Worm (Caenorhabditis elegans): ENCODE data around the gene C35D10.1.
A peak's percentile ranks its signal among the peaks of the same experiment; 100 is the strongest.

Gene C35D10.1

ce11 chrIII:4900260-4900659, 20.7 kb downstream of the C35D10.1 start, which contains the start of gene tag-340:
Gene tag-340, plus strand, starts transcription at chrIII:4900508.
- TF ChIP-seq efl-1 (optimal IDR thresholded peaks at IDR 0.05): no peak
- TF ChIP-seq efl-1 (GFP tag; optimal IDR thresholded peaks at IDR 0.05 in 1 of 2): peak in 1 of 2 experiments; percentile 20
- TF ChIP-seq nhr-90 (tag; optimal IDR thresholded peaks at IDR 0.05; ENCODE audit: poor library complexity): no peak
- TF ChIP-seq hlh-4 (tag; optimal IDR thresholded peaks at IDR 0.05): no peak

DNA sequence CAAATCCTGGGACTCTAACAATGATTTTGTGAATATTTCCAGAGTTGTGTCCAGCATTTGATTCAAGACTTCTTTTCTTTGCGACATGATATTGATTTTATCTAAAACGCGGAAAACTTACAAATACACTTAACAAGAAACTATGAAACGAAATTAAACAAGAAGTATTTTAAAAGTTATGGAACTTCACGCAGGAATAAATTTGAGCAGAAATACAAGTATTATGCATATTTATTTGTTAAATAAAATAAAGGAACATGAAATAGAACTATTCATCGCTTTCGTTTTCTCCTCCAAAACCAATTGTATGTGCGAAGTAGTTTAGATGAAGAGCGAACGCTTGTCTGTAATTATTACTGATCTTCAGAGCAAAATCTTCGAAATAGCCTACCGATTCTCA, 24.2 kb downstream of the C35D10.1 start, which contains the start of gene kbp-2:
Gene kbp-2 (minus strand): TSS at position 101 of the 400 bp plus-strand sequence.
- TF ChIP-seq unc-62 (GFP tag; optimal IDR thresholded peaks at IDR 0.05) (no peak), nhr-237 (tag; optimal IDR thresholded peaks at IDR 0.05) (no peak), unc-30 (tag; optimal IDR thresholded peaks at IDR 0.05) (no peak), nhr-47 (tag; optimal IDR thresholded peaks at IDR 0.05) (no peak), ceh-88 (GFP tag; IDR thresholded peaks at IDR 0.05) (no peak), aly-2 (tag; optimal IDR thresholded peaks at IDR 0.05) (no peak), sptf-1 (tag; optimal IDR thresholded peaks at IDR 0.05) (no peak), lin-13 (GFP tag; optimal IDR thresholded peaks at IDR 0.05) (no peak), lsy-2 (tag; optimal IDR thresholded peaks at IDR 0.05) (no peak)

- TF ChIP-seq sox-4 (tag; optimal IDR thresholded peaks at IDR 0.05) (peak; percentile 46), isw-1 (GFP tag; IDR thresholded peaks at IDR 0.05) (peak; percentile 37), C04F5.9 (tag; optimal IDR thresholded peaks at IDR 0.05) (peak; percentile 59), nhr-84 (tag; optimal IDR thresholded peaks at IDR 0.05) (no peak), ets-5 (GFP tag; IDR thresholded peaks at IDR 0.05) (no peak), pag-3 (tag; optimal IDR thresholded peaks at IDR 0.05; ENCODE audit: borderline replicate concordance, insufficient read depth) (peak; percentile 73), tlp-1 (tag; optimal IDR thresholded peaks at IDR 0.05) (no peak), hlh-17 (GFP tag; optimal IDR thresholded peaks at IDR 0.05; ENCODE audit: borderline replicate concordance) (no peak), nhr-19 (GFP tag; conservative IDR thresholded peaks at IDR 0.05) (no peak), nhr-20 (tag; optimal IDR thresholded peaks at IDR 0.05) (peak; percentile 46), swsn-7 (tag; optimal IDR thresholded peaks at IDR 0.05) (peak; percentile 19), snpc-4 (tag; optimal IDR thresholded peaks at IDR 0.05) (peak; percentile 16), nhr-90 (tag; optimal IDR thresholded peaks at IDR 0.05; ENCODE audit: poor library complexity) (peak; percentile 63), dsc-1 (tag; optimal IDR thresholded peaks at IDR 0.05) (peak; percentile 53), ceh-88 (GFP tag; IDR thresholded peaks at IDR 0.05) (no peak), Y116A8C.19 (tag; optimal IDR thresholded peaks at IDR 0.05; ENCODE audit: borderline replicate concordance) (peak; percentile 5), fkh-8 (tag; optimal IDR thresholded peaks at IDR 0.05) (peak; percentile 57), nhr-77 (tag; optimal IDR thresholded peaks at IDR 0.05) (no peak), tbx-2 (tag; optimal IDR thresholded peaks at IDR 0.05) (peak; percentile 70), fkh-4 (tag; optimal IDR thresholded peaks at IDR 0.05; ENCODE audit: borderline replicate concordance) (peak; percentile 88), dpl-1 (GFP tag; optimal IDR thresholded peaks at IDR 0.05) (peak; percentile 52 to 84 (median 73)), nhr-85 (tag) (peak; percentile 69), mep-1 (tag; optimal IDR thresholded peaks at IDR 0.05) (peak; percentile 39), lsy-2 (tag; optimal IDR thresholded peaks at IDR 0.05) (peak; percentile 35 to 51), nhr-47 (tag; optimal IDR thresholded peaks at IDR 0.05) (peak; percentile 66), lin-14 (GFP tag; optimal IDR thresholded peaks at IDR 0.05) (peak; percentile 64), egl-13 (tag; optimal IDR thresholded peaks at IDR 0.05) (peak; percentile 61), unc-86 (tag; optimal IDR thresholded peaks at IDR 0.05) (peak; percentile 26), lin-15B (tag; optimal IDR thresholded peaks at IDR 0.05) (peak; percentile 30), irx-1 (tag; optimal IDR thresholded peaks at IDR 0.05) (peak; percentile 88), pax-3 (tag; optimal IDR thresholded peaks at IDR 0.05) (peak; percentile 69), ceh-90 (tag; optimal IDR thresholded peaks at IDR 0.05) (peak; percentile 94), grh-1 (GFP tag; IDR thresholded peaks at IDR 0.05) (no peak), efl-1 (optimal IDR thresholded peaks at IDR 0.05) (peak; percentile 61 to 76), efl-1 (GFP tag; optimal IDR thresholded peaks at IDR 0.05 in 1 of 2) (peak; percentile 84 to 98), unc-98 (GFP tag; IDR thresholded peaks at IDR 0.05) (peak; percentile 65), ceh-82 (tag; optimal IDR thresholded peaks at IDR 0.05) (no peak), lin-35 (GFP tag; optimal IDR thresholded peaks at IDR 0.05) (peak; percentile 77 to 83), snu-23 (GFP tag; optimal IDR thresholded peaks at IDR 0.05) (peak; percentile 26), lir-3 (tag; optimal IDR thresholded peaks at IDR 0.05; ENCODE audit: poor library complexity) (peak; percentile 82), zag-1 (tag; optimal IDR thresholded peaks at IDR 0.05) (no peak), nhr-237 (tag; optimal IDR thresholded peaks at IDR 0.05) (no peak)
These were observed 25.9 kb downstream of the C35D10.1 start, which contains the start of gene F26F4.8 for ce11 chrIII:4905405-4905804. Gene F26F4.8, minus strand, starts transcription at chrIII:4905473.
